Fruit fly (Drosophila melanogaster) whole organism, wandering third instar larva: ENCODE results near the gene et.

Experiments used
- CG9705 ChIP-seq: fragments of 200-800 bp; sonication (Bioruptor generic); optimal IDR thresholded peaks from 2 replicates; lab custom pipeline; 2018; ENCODE audit warnings: missing biosample characterization, mild to moderate bottlenecking, missing genetic modification characterization
- Hr78 ChIP-seq: fragments of >200 bp; optimal IDR thresholded peaks from 2 replicates; lab custom pipeline; 2017; ENCODE audit warnings: missing biosample characterization, missing genetic modification characterization
- br ChIP-seq: fragments of 200-800 bp; sonication (Bioruptor generic); optimal IDR thresholded peaks from 2 replicates; lab custom pipeline; 2016; ENCODE audit warnings: missing biosample characterization, missing genetic modification characterization

DNA sequence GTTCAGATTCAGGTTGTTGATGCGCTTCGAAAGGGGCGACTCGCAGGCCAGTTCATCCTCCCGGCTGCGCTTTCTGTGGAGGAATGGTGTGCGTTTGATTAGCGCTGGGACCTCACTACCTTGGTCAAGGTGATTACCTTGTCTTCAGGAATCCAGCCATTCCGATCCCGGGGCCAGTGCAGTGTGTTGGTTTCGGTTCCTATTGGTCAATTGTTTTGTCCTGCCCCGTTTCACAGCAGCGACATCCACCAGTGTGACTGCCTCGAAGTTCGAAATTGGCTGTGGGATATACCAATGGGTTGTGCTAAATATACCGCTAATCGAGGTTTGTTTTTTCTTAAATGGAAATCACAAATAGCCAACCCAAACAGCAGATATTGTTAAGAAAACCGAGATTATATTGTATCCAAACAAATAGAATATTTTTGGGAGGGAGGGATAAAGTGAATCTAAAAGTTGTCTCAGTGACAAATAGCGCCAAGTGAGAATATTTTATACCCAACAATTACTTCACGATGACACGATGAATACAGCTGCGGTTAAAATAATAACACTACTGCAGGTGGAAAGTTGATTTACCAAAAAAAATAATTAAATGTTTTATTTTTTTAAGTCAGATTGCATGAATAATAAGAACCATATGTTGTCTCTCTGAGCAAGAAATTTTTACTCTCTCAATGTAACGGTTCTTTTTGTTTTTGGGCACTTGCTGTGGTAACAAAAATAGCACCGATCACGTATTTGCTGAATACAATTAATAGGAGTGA is 19.3 kb upstream of the et start, which contains the start of gene CG14229:
- TF ChIP-seq br (no peak), Hr78 (no peak), CG9705 (GFP tag; lab: Kevin White, UChicago) (no peak)
